Fruit fly (Drosophila melanogaster): ENCODE data around the gene Jhbp15.

dm6 chr3R:21019073-21019472 is 31.7 kb downstream of the Jhbp15 start:
- no peak for TF ChIP-seq CG15479 (GFP tag; optimal IDR thresholded peaks at IDR 0.05)
- no peak for TF ChIP-seq al (GFP tag; IDR thresholded peaks at IDR 0.05)
- TF ChIP-seq oc (tag; optimal IDR thresholded peaks at IDR 0.05): no peak
- TF ChIP-seq CG11093 (GFP tag; IDR thresholded peaks at IDR 0.05): no peak
- no peak for TF ChIP-seq repo (GFP tag; optimal IDR thresholded peaks at IDR 0.05)
- no peak for TF ChIP-seq CG8290 (GFP tag; optimal IDR thresholded peaks at IDR 0.05)
- no peak for TF ChIP-seq CG8290 (tag; optimal IDR thresholded peaks at IDR 0.05)
- no peak for TF ChIP-seq run (tag; optimal IDR thresholded peaks at IDR 0.05)
- TF ChIP-seq gcm2 (GFP tag; optimal IDR thresholded peaks at IDR 0.05): no peak
- TF ChIP-seq CG10267 (tag; optimal IDR thresholded peaks at IDR 0.05): no peak
- no peak for TF ChIP-seq CG31388 (GFP tag; optimal IDR thresholded peaks at IDR 0.05)

Measured in whole organism, embryonic.